Worm (Caenorhabditis elegans) whole organism, L2 larva: ENCODE data around the gene K04F1.8.

Experiments
- C34F6.9 ChIP-seq: fragments of 150-350 bp; optimal IDR thresholded peaks from 2 replicates; lab custom pipeline; 2014; ENCODE audit warnings: missing biosample characterization, missing genetic modification characterization
- F13H6.1 ChIP-seq: sonication (generic microtip); optimal IDR thresholded peaks from 2 replicates; lab custom pipeline; 2016; ENCODE audit warnings: missing genetic modification characterization, missing compliant biosample characterization
- R02D3.7 ChIP-seq: fragments of 150-350 bp; optimal IDR thresholded peaks from 2 replicates; lab custom pipeline; 2014; ENCODE audit warnings: missing biosample characterization, missing genetic modification characterization
- Y55F3AM.14 ChIP-seq: fragments of 200-800 bp; sonication (Bioruptor generic); optimal IDR thresholded peaks from 2 replicates; lab custom pipeline; 2018; ENCODE audit warnings: mild to moderate bottlenecking, missing genetic modification characterization, missing compliant biosample characterization
- ZK546.5 ChIP-seq: sonication (generic microtip); optimal IDR thresholded peaks from 2 replicates; lab custom pipeline; 2017; ENCODE audit warnings: missing biosample characterization, missing genetic modification characterization
- aly-2 ChIP-seq: fragments of 150-350 bp; optimal IDR thresholded peaks from 2 replicates; lab custom pipeline; 2014; ENCODE audit warnings: missing biosample characterization, missing genetic modification characterization
- ama-1 ChIP-seq: fragments of 150-350 bp; optimal IDR thresholded peaks from 2 replicates; lab custom pipeline; 2018; ENCODE audit warnings: inconsistent platforms
- blmp-1 ChIP-seq: sonication (generic microtip); optimal IDR thresholded peaks from 2 replicates; lab custom pipeline; 2017; ENCODE audit warnings: missing genetic modification characterization, mild to moderate bottlenecking, missing compliant biosample characterization, antibody characterized with exemption, moderate library complexity; ENCODE audit not compliant: insufficient read depth
- ceh-82 ChIP-seq: fragments of 150-350 bp; optimal IDR thresholded peaks from 2 replicates; lab custom pipeline; 2014; ENCODE audit warnings: missing biosample characterization, missing genetic modification characterization
- crh-2 ChIP-seq: sonication (generic microtip); optimal IDR thresholded peaks from 2 replicates; lab custom pipeline; 2017; ENCODE audit warnings: missing biosample characterization, missing genetic modification characterization
- dmd-4 ChIP-seq: sonication (generic microtip); optimal IDR thresholded peaks from 2 replicates; lab custom pipeline; 2017; ENCODE audit warnings: missing biosample characterization, missing genetic modification characterization
- elt-1 ChIP-seq: fragments of 150-350 bp; optimal IDR thresholded peaks from 2 replicates; lab custom pipeline; 2014; ENCODE audit warnings: missing biosample characterization, missing genetic modification characterization
- elt-3 ChIP-seq: sonication (generic microtip); optimal IDR thresholded peaks from 2 replicates; lab custom pipeline; 2017; ENCODE audit warnings: missing biosample characterization, missing genetic modification characterization
- lin-13 ChIP-seq: fragments of 150-350 bp; optimal IDR thresholded peaks from 2 replicates; lab custom pipeline; 2014; ENCODE audit warnings: missing biosample characterization, missing genetic modification reagents, missing genetic modification characterization
- mbf-1 ChIP-seq: sonication (generic microtip); optimal IDR thresholded peaks from 2 replicates; lab custom pipeline; 2017; ENCODE audit warnings: missing biosample characterization, missing genetic modification characterization
- mdl-1 ChIP-seq, 2 experiments: fragments of 150-350 bp in 1 of 2; sonication (generic microtip) in 1 of 2; optimal IDR thresholded peaks; 2 replicates each; lab custom pipeline; 2017; ENCODE audit warnings: missing biosample characterization in 2 of 2, missing genetic modification characterization in 2 of 2
- nhr-10 ChIP-seq: sonication (generic microtip); optimal IDR thresholded peaks from 2 replicates; lab custom pipeline; 2017; ENCODE audit warnings: missing biosample characterization, missing genetic modification characterization
- nhr-11 ChIP-seq: fragments of 150-350 bp; optimal IDR thresholded peaks from 2 replicates; lab custom pipeline; 2014; ENCODE audit warnings: missing biosample characterization, missing genetic modification characterization
- nhr-12 ChIP-seq: fragments of 150-350 bp; optimal IDR thresholded peaks from 2 replicates; lab custom pipeline; 2014; ENCODE audit warnings: missing biosample characterization, missing genetic modification characterization
- nhr-129 ChIP-seq: fragments of 150-350 bp; optimal IDR thresholded peaks from 2 replicates; lab custom pipeline; 2014; ENCODE audit warnings: missing biosample characterization, missing genetic modification characterization
- nhr-21 ChIP-seq: fragments of 150-350 bp; optimal IDR thresholded peaks from 2 replicates; lab custom pipeline; 2014; ENCODE audit warnings: missing biosample characterization, missing genetic modification characterization
- nhr-23 ChIP-seq: fragments of 150-350 bp; optimal IDR thresholded peaks from 2 replicates; lab custom pipeline; 2014; ENCODE audit warnings: missing biosample characterization, missing genetic modification reagents, missing genetic modification characterization
- nhr-25 ChIP-seq: fragments of 150-350 bp; sonication (generic microtip); optimal IDR thresholded peaks from 3 replicates; lab custom pipeline; 2014; ENCODE audit warnings: missing biosample characterization, missing genetic modification characterization
- nhr-77 ChIP-seq: fragments of 150-350 bp; optimal IDR thresholded peaks from 2 replicates; lab custom pipeline; 2014; ENCODE audit warnings: missing biosample characterization, missing genetic modification characterization
- sem-4 ChIP-seq: fragments of 150-350 bp; optimal IDR thresholded peaks from 2 replicates; lab custom pipeline; 2014; ENCODE audit warnings: missing biosample characterization, missing genetic modification reagents, missing genetic modification characterization
- skn-1 ChIP-seq: sonication (generic microtip); optimal IDR thresholded peaks from 2 replicates; lab custom pipeline; 2017; ENCODE audit warnings: missing biosample characterization, missing genetic modification characterization
- sma-3 ChIP-seq: sonication (generic microtip); optimal IDR thresholded peaks from 2 replicates; lab custom pipeline; 2016; ENCODE audit warnings: missing genetic modification reagents, missing genetic modification characterization, missing compliant biosample characterization
- sma-9 ChIP-seq, 2 experiments: fragments of 150-350 bp in 1 of 2; sonication (generic microtip) in 1 of 2; optimal IDR thresholded peaks; 2 replicates each; lab custom pipeline; 2014 to 2016; ENCODE audit warnings: missing genetic modification characterization in 2 of 2, mild to moderate bottlenecking in 1 of 2, missing biosample characterization in 1 of 2, missing compliant biosample characterization in 1 of 2, missing genetic modification reagents in 1 of 2, moderate library complexity in 1 of 2
- snpc-4 ChIP-seq: fragments of 150-350 bp; optimal IDR thresholded peaks from 2 replicates; lab custom pipeline; 2014; ENCODE audit warnings: missing biosample characterization, missing genetic modification characterization
- unc-39 ChIP-seq: fragments of 150-350 bp; optimal IDR thresholded peaks from 2 replicates; lab custom pipeline; 2014; ENCODE audit warnings: missing biosample characterization, missing genetic modification characterization
- unc-62 ChIP-seq: fragments of 150-350 bp; optimal IDR thresholded peaks from 2 replicates; lab custom pipeline; 2014; ENCODE audit warnings: missing biosample characterization, missing genetic modification reagents, missing genetic modification characterization
- ztf-1 ChIP-seq: fragments of 200-800 bp; sonication (Bioruptor generic); conservative IDR thresholded peaks from 2 replicates; pipeline ENCODE4 v1.3.6; 2022; ENCODE audit warnings: missing genetic modification characterization, missing compliant biosample characterization
- ztf-11 ChIP-seq: sonication (generic microtip); optimal IDR thresholded peaks from 2 replicates; lab custom pipeline; 2017; ENCODE audit warnings: missing biosample characterization, missing genetic modification characterization

The K04F1.8 gene

ce11 chrV:1631717-1632116 lies 35.3 kb upstream of the K04F1.8 start, which contains the start of gene irld-17:
Gene irld-17 (plus strand): TSS chrV:1632017.
- no peak for TF ChIP-seq nhr-12 (tag; lab: Kevin White, UChicago)
- no peak for TF ChIP-seq ztf-1
- TF ChIP-seq elt-1 = no peak
- no peak for TF ChIP-seq unc-39 (tag; lab: Kevin White, UChicago)
- TF ChIP-seq ceh-82 (tag; lab: Kevin White, UChicago) = no peak
- no peak for TF ChIP-seq ztf-11 (tag; lab: Kevin White, UChicago)
- no peak for TF ChIP-seq nhr-10
- no peak for TF ChIP-seq mdl-1 (tag; optimal IDR thresholded peaks at IDR 0.05; lab: Kevin White, UChicago)
- no peak for TF ChIP-seq nhr-77 (tag; lab: Kevin White, UChicago)
- TF ChIP-seq R02D3.7 = no peak
- TF ChIP-seq nhr-25 (tag; lab: Kevin White, UChicago) = no peak

- TF ChIP-seq blmp-1 (tag; lab: Kevin White, UChicago) = no peak
- TF ChIP-seq C34F6.9 (tag; lab: Kevin White, UChicago) = no peak
- no peak for TF ChIP-seq nhr-10
- TF ChIP-seq lin-13 (GFP tag; lab: Kevin White, UChicago) = no peak
- TF ChIP-seq elt-1 = no peak
- no peak for TF ChIP-seq ztf-11 (tag; lab: Kevin White, UChicago)
Measured at ce11 chrV:1635859-1636258, 31.1 kb upstream of the K04F1.8 start, which contains the start of gene str-222. Gene str-222 (plus strand): TSS chrV:1636159.

- TF ChIP-seq skn-1 (tag; lab: Kevin White, UChicago) (no peak), F13H6.1 (no peak), elt-3 (tag; lab: Kevin White, UChicago) (no peak), blmp-1 (tag; lab: Kevin White, UChicago) (no peak), crh-2 (tag; lab: Kevin White, UChicago) (no peak), nhr-23 (tag; lab: Kevin White, UChicago) (no peak), lin-13 (GFP tag; lab: Kevin White, UChicago) (no peak), unc-62 (GFP tag; lab: Kevin White, UChicago) (no peak)
Measured at ce11 chrV:1640008-1640407, 27.0 kb upstream of the K04F1.8 start, which contains the start of gene str-221. Gene str-221 (plus strand): TSS chrV:1640308.

ce11 chrV:1642199-1642598 lies 24.8 kb upstream of the K04F1.8 start, which contains the start of gene Y46H3D.1:
Gene Y46H3D.1 (plus strand): TSS chrV:1642499.
- TF ChIP-seq blmp-1 (tag; lab: Kevin White, UChicago) (no peak), sma-9 (GFP tag; optimal IDR thresholded peaks at IDR 0.05; lab: Kevin White, UChicago) (no peak), sma-9 (tag; optimal IDR thresholded peaks at IDR 0.05; lab: Kevin White, UChicago) (no peak), mbf-1 (tag; lab: Kevin White, UChicago) (no peak), ZK546.5 (tag; lab: Kevin White, UChicago) (no peak), aly-2 (no peak)

- no peak for TF ChIP-seq blmp-1 (tag; lab: Kevin White, UChicago)
- no peak for TF ChIP-seq C34F6.9 (tag; lab: Kevin White, UChicago)
- no peak for TF ChIP-seq sma-3 (GFP tag; lab: Kevin White, UChicago)
- TF ChIP-seq nhr-21 = no peak
- no peak for TF ChIP-seq sem-4 (tag; lab: Kevin White, UChicago)
- no peak for TF ChIP-seq ztf-11 (tag; lab: Kevin White, UChicago)
- no peak for TF ChIP-seq elt-3 (tag; lab: Kevin White, UChicago)
- TF ChIP-seq aly-2 = no peak
- TF ChIP-seq snpc-4 (tag; lab: Kevin White, UChicago) = no peak
- TF ChIP-seq nhr-12 (tag; lab: Kevin White, UChicago) = no peak
- TF ChIP-seq ceh-82 (tag; lab: Kevin White, UChicago) = no peak
- no peak for TF ChIP-seq ama-1 (lab: Kevin White, UChicago)
- TF ChIP-seq skn-1 (tag; lab: Kevin White, UChicago) = no peak
- TF ChIP-seq, all 48 proteins: peak for 0
Measured at ce11 chrV:1642768-1643167, 24.2 kb upstream of the K04F1.8 start.

- no peak for TF ChIP-seq Y55F3AM.14 (GFP tag; lab: Kevin White, UChicago)
- no peak for TF ChIP-seq nhr-11 (tag; lab: Kevin White, UChicago)
- no peak for TF ChIP-seq crh-2 (tag; lab: Kevin White, UChicago)
- no peak for TF ChIP-seq nhr-129 (tag; lab: Kevin White, UChicago)
- no peak for TF ChIP-seq nhr-23 (tag; lab: Kevin White, UChicago)
- TF ChIP-seq R02D3.7 = no peak
- no peak for TF ChIP-seq unc-39 (tag; lab: Kevin White, UChicago)
- TF ChIP-seq nhr-25 (tag; lab: Kevin White, UChicago) = no peak
- no peak for TF ChIP-seq dmd-4
- no peak for TF ChIP-seq ztf-1
- TF ChIP-seq, all 48 proteins: peak for 0
Measured at ce11 chrV:1643886-1644285, 23.1 kb upstream of the K04F1.8 start, which contains the start of gene alh-2. Gene alh-2 (plus strand): TSS chrV:1644169.
